Worm (Caenorhabditis elegans) whole organism, L2 larva: ENCODE data around the gene try-8.

Experiments used
- ceh-16 ChIP-seq: fragments of 150-350 bp; optimal IDR thresholded peaks from 2 replicates; lab custom pipeline; 2014; ENCODE audit warnings: missing biosample characterization, missing genetic modification characterization
- nhr-25 ChIP-seq: fragments of 150-350 bp; sonication (generic microtip); optimal IDR thresholded peaks from 3 replicates; lab custom pipeline; 2014; ENCODE audit warnings: missing biosample characterization, missing genetic modification characterization
- nhr-6 ChIP-seq: fragments of 150-350 bp; optimal IDR thresholded peaks from 2 replicates; lab custom pipeline; 2014; ENCODE audit warnings: missing biosample characterization, missing genetic modification characterization
- nhr-77 ChIP-seq: fragments of 150-350 bp; optimal IDR thresholded peaks from 2 replicates; lab custom pipeline; 2014; ENCODE audit warnings: missing biosample characterization, missing genetic modification characterization
- sma-9 ChIP-seq, 2 experiments: fragments of 150-350 bp in 1 of 2; sonication (generic microtip) in 1 of 2; optimal IDR thresholded peaks; 2 replicates each; lab custom pipeline; 2014 to 2016; ENCODE audit warnings: missing genetic modification characterization in 2 of 2, mild to moderate bottlenecking in 1 of 2, missing biosample characterization in 1 of 2, missing compliant biosample characterization in 1 of 2, missing genetic modification reagents in 1 of 2, moderate library complexity in 1 of 2
- ztf-11 ChIP-seq: sonication (generic microtip); optimal IDR thresholded peaks from 2 replicates; lab custom pipeline; 2017; ENCODE audit warnings: missing biosample characterization, missing genetic modification characterization

The try-8 gene

ce11 chrV:7403501-7403900 is 50.6 kb downstream of the try-8 start:
- TF ChIP-seq nhr-77 (tag; lab: Kevin White, UChicago) (no peak), nhr-6 (tag; lab: Kevin White, UChicago) (no peak), sma-9 (GFP tag; optimal IDR thresholded peaks at IDR 0.05; lab: Kevin White, UChicago) (no peak), sma-9 (tag; optimal IDR thresholded peaks at IDR 0.05; lab: Kevin White, UChicago) (no peak), ztf-11 (tag; lab: Kevin White, UChicago) (no peak), nhr-25 (tag; lab: Kevin White, UChicago) (no peak), ceh-16 (tag; lab: Kevin White, UChicago) (no peak)
